Worm (Caenorhabditis elegans) whole organism, dauer: ENCODE measurements around the gene srxa-19.

ENCODE experiments used
- unc-62 ChIP-seq: sonication (generic microtip); optimal IDR thresholded peaks from 2 replicates; lab custom pipeline; 2017; ENCODE audit warnings: missing biosample characterization, missing genetic modification reagents, missing genetic modification characterization

Gene srxa-19

ce11 chrV:10086141-10086540, 36.4 kb downstream of the srxa-19 start:
- no peak for TF ChIP-seq unc-62 (GFP tag; lab: Kevin White, UChicago)

ce11 chrV:10084864-10085263, 37.7 kb downstream of the srxa-19 start, which contains the start of gene R04B5.6:
Gene R04B5.6, plus strand, starts transcription at chrV:10085164.
- TF ChIP-seq unc-62 (GFP tag; lab: Kevin White, UChicago), result no peak

- no peak for TF ChIP-seq unc-62 (GFP tag; lab: Kevin White, UChicago)
Measured at ce11 chrV:10083999-10084468, 38.5 kb downstream of the srxa-19 start, which contains the start of gene nhr-12. Gene nhr-12, minus strand, starts transcription at chrV:10084049.

ce11 chrV:10081636-10082035, 40.9 kb downstream of the srxa-19 start, which contains the start of gene nhr-205:
Gene nhr-205, minus strand, starts transcription at chrV:10081776.
- TF ChIP-seq unc-62 (GFP tag; lab: Kevin White, UChicago), result no peak

- TF ChIP-seq unc-62 (GFP tag; lab: Kevin White, UChicago), result no peak
Measured at ce11 chrV:10080905-10081304, 41.7 kb downstream of the srxa-19 start.

- no peak for TF ChIP-seq unc-62 (GFP tag; lab: Kevin White, UChicago)
Measured at ce11 chrV:10078244-10078643, 44.3 kb downstream of the srxa-19 start, which contains the start of gene R04B5.1. Gene R04B5.1, minus strand, starts transcription at chrV:10078344.

ce11 chrV:10075441-10075840, 47.1 kb downstream of the srxa-19 start, which contains the start of gene F57A8.7:
Gene F57A8.7, plus strand, starts transcription at chrV:10075741.
- TF ChIP-seq unc-62 (GFP tag; lab: Kevin White, UChicago), result no peak

- no peak for TF ChIP-seq unc-62 (GFP tag; lab: Kevin White, UChicago)
Measured at ce11 chrV:10073793-10074192, 48.8 kb downstream of the srxa-19 start, which contains the start of gene F57A8.6. Gene F57A8.6, minus strand, starts transcription at chrV:10073893.

- no peak for TF ChIP-seq unc-62 (GFP tag; lab: Kevin White, UChicago)
Measured at ce11 chrV:10072721-10073120, 49.8 kb downstream of the srxa-19 start.
